Fruit fly (Drosophila melanogaster) whole organism, embryonic: ENCODE results near the gene bi.

Experiments used
- Abd-B ChIP-seq: fragments of 200-800 bp; sonication (Bioruptor generic); optimal IDR thresholded peaks from 2 replicates; lab custom pipeline; 2018; ENCODE audit warnings: missing biosample characterization, mild to moderate bottlenecking, missing genetic modification characterization, moderate library complexity
- CG10274 ChIP-seq: fragments of 200-800 bp; sonication (Bioruptor generic); optimal IDR thresholded peaks from 3 replicates; lab custom pipeline; 2017; ENCODE audit warnings: missing biosample characterization, mild to moderate bottlenecking, missing genetic modification characterization
- CG11093 ChIP-seq: fragments of 200-800 bp; sonication (Bioruptor generic); IDR thresholded peaks from 3 replicates; pipeline ENCODE4 v1.3.6; 2022; ENCODE audit warnings: missing biosample characterization, missing genetic modification characterization
- CG11504 ChIP-seq: fragments of 200-800 bp; sonication (Bioruptor generic); optimal IDR thresholded peaks from 3 replicates; lab custom pipeline; 2019; ENCODE audit warnings: missing biosample characterization, mild to moderate bottlenecking, missing genetic modification characterization, moderate library complexity
- CG14441 ChIP-seq: fragments of 200-800 bp; sonication (Bioruptor generic); IDR thresholded peaks from 2 replicates; pipeline ENCODE4 v1.3.6; 2022; ENCODE audit warnings: missing biosample characterization, missing genetic modification characterization
- CG16863 ChIP-seq: fragments of 200-800 bp; sonication (Bioruptor generic); optimal IDR thresholded peaks from 3 replicates; lab custom pipeline; 2016; ENCODE audit warnings: missing biosample characterization, missing genetic modification characterization
- CG17361 ChIP-seq: fragments of 200-800 bp; sonication (Bioruptor generic); IDR thresholded peaks from 3 replicates; pipeline ENCODE4 v1.3.6; 2022; ENCODE audit warnings: missing biosample characterization, missing genetic modification characterization
- CG18262 ChIP-seq: fragments of 200-800 bp; optimal IDR thresholded peaks from 3 replicates; lab custom pipeline; 2019; ENCODE audit warnings: missing biosample characterization, mild to moderate bottlenecking, missing genetic modification characterization, moderate library complexity
- CG18764 ChIP-seq: fragments of 200-800 bp; sonication (Bioruptor generic); optimal IDR thresholded peaks from 3 replicates; lab custom pipeline; 2016; ENCODE audit warnings: missing biosample characterization, missing genetic modification characterization
- CG42726 ChIP-seq: fragments of 200-800 bp; sonication (Bioruptor generic); IDR thresholded peaks from 2 replicates; pipeline ENCODE4 v1.3.6; 2022; ENCODE audit warnings: missing biosample characterization, missing genetic modification characterization; ENCODE audit not compliant: partially characterized antibody
- CG4404 ChIP-seq: fragments of 200-800 bp; sonication (Bioruptor generic); IDR thresholded peaks from 2 replicates; pipeline ENCODE4 v1.3.6; 2022; ENCODE audit warnings: missing biosample characterization, missing genetic modification characterization
- CG7963 ChIP-seq: fragments of 200-800 bp; sonication (Bioruptor generic); IDR thresholded peaks from 3 replicates; pipeline ENCODE4 v1.3.6; 2022; ENCODE audit warnings: missing biosample characterization, missing genetic modification characterization; ENCODE audit not compliant: partially characterized antibody
- CG8281 ChIP-seq: fragments of 200-800 bp; sonication (Bioruptor generic); optimal IDR thresholded peaks from 2 replicates; lab custom pipeline; 2018; ENCODE audit warnings: missing biosample characterization, mild to moderate bottlenecking, missing genetic modification characterization, moderate library complexity
- CG8290 ChIP-seq, 3 experiments: fragments of 200-800 bp; sonication (Bioruptor generic); optimal IDR thresholded peaks; 2 replicates each; lab custom pipeline; 2016 to 2019; ENCODE audit warnings: missing biosample characterization in 3 of 3, missing genetic modification characterization in 3 of 3, mild to moderate bottlenecking in 2 of 3, moderate library complexity in 1 of 3
- CG9876 ChIP-seq: fragments of 200-800 bp; sonication (Bioruptor generic); optimal IDR thresholded peaks from 2 replicates; lab custom pipeline; 2016; ENCODE audit warnings: missing biosample characterization, missing genetic modification characterization
- Dll ChIP-seq: fragments of 200-800 bp; sonication (Bioruptor generic); IDR thresholded peaks from 4 replicates; pipeline ENCODE4 v1.3.6; 2022; ENCODE audit warnings: missing biosample characterization, missing genetic modification characterization; ENCODE audit not compliant: partially characterized antibody
- Eip74EF ChIP-seq, 2 experiments: fragments of 200-800 bp in 1 of 2; fragments of >200 bp in 1 of 2; sonication (Bioruptor generic) in 1 of 2; optimal IDR thresholded peaks; 2 replicates each; lab custom pipeline; 2017 to 2019; ENCODE audit warnings: missing biosample characterization in 2 of 2, missing genetic modification characterization in 2 of 2, mild to moderate bottlenecking in 1 of 2, moderate library complexity in 1 of 2
- Gug ChIP-seq: fragments of 200-800 bp; sonication (Bioruptor generic); IDR thresholded peaks from 4 replicates; pipeline ENCODE4 v1.3.6; 2022; ENCODE audit warnings: missing biosample characterization, missing genetic modification characterization
- Hr39 ChIP-seq: fragments of >200 bp; optimal IDR thresholded peaks from 2 replicates; lab custom pipeline; 2017
- Lpt ChIP-seq: fragments of >200 bp; optimal IDR thresholded peaks from 2 replicates; lab custom pipeline; 2018; ENCODE audit warnings: missing biosample characterization, missing genetic modification characterization
- Oli ChIP-seq: fragments of 200-800 bp; sonication (Bioruptor generic); optimal IDR thresholded peaks from 2 replicates; lab custom pipeline; 2018; ENCODE audit warnings: missing biosample characterization, mild to moderate bottlenecking, missing genetic modification characterization, moderate library complexity
- PHDP ChIP-seq: fragments of 200-800 bp; sonication (Bioruptor generic); optimal IDR thresholded peaks from 3 replicates; lab custom pipeline; 2018; ENCODE audit warnings: missing biosample characterization, mild to moderate bottlenecking, missing genetic modification characterization, moderate library complexity
- Ptx1 ChIP-seq: fragments of 200-800 bp; sonication (Bioruptor generic); IDR thresholded peaks from 2 replicates; pipeline ENCODE4 v1.3.6; 2022; ENCODE audit warnings: missing biosample characterization, missing genetic modification characterization
- Sox102F ChIP-seq: fragments of 200-800 bp; sonication (Bioruptor generic); optimal IDR thresholded peaks from 2 replicates; lab custom pipeline; 2018; ENCODE audit warnings: missing biosample characterization, mild to moderate bottlenecking, missing genetic modification characterization, moderate library complexity
- TFAM ChIP-seq: fragments of 200-800 bp; sonication (Bioruptor generic); optimal IDR thresholded peaks from 2 replicates; lab custom pipeline; 2017; ENCODE audit warnings: missing biosample characterization, missing genetic modification characterization, inconsistent platforms
- ash1 ChIP-seq: fragments of 200-800 bp; sonication (Bioruptor generic); optimal IDR thresholded peaks from 2 replicates; lab custom pipeline; 2018; ENCODE audit warnings: missing biosample characterization, mild to moderate bottlenecking, missing genetic modification characterization
- bsh ChIP-seq, 2 experiments: fragments of 200-800 bp; sonication (Bioruptor generic); optimal IDR thresholded peaks; 2 replicates each; lab custom pipeline; 2017 to 2018; ENCODE audit warnings: mild to moderate bottlenecking in 2 of 2, missing biosample characterization in 2 of 2, missing genetic modification characterization in 2 of 2, moderate library complexity in 1 of 2
- croc ChIP-seq: fragments of 200-800 bp; sonication (Bioruptor generic); conservative IDR thresholded peaks from 3 replicates; pipeline ENCODE4 v1.3.6; 2022; ENCODE audit warnings: missing biosample characterization, missing genetic modification characterization
- crol ChIP-seq: fragments of 200-800 bp; sonication (Bioruptor generic); IDR thresholded peaks from 2 replicates; pipeline ENCODE4 v1.3.6; 2022; ENCODE audit warnings: missing biosample characterization, missing genetic modification characterization
- emc ChIP-seq: fragments of 200-800 bp; sonication (Bioruptor generic); optimal IDR thresholded peaks from 2 replicates; lab custom pipeline; 2016; ENCODE audit warnings: missing biosample characterization, missing genetic modification characterization
- ewg ChIP-seq: fragments of 200-800 bp; sonication (Bioruptor generic); optimal IDR thresholded peaks from 3 replicates; lab custom pipeline; 2017; ENCODE audit warnings: mild to moderate bottlenecking, missing biosample characterization, missing genetic modification reagents, missing genetic modification characterization
- fd96Cb ChIP-seq: fragments of 200-800 bp; sonication (Bioruptor generic); optimal IDR thresholded peaks from 2 replicates; lab custom pipeline; 2018; ENCODE audit warnings: missing biosample characterization, mild to moderate bottlenecking, missing genetic modification characterization, moderate library complexity
- gem ChIP-seq: fragments of 200-800 bp; sonication (Bioruptor generic); optimal IDR thresholded peaks from 2 replicates; lab custom pipeline; 2019; ENCODE audit warnings: missing biosample characterization, mild to moderate bottlenecking, missing genetic modification characterization, moderate library complexity
- kah ChIP-seq: fragments of 200-800 bp; sonication (Bioruptor generic); optimal IDR thresholded peaks from 2 replicates; lab custom pipeline; 2018; ENCODE audit warnings: missing biosample characterization, mild to moderate bottlenecking, missing genetic modification characterization
- lmd ChIP-seq: fragments of 200-800 bp; sonication (Bioruptor generic); IDR thresholded peaks from 2 replicates; pipeline ENCODE4 v1.3.6; 2022; ENCODE audit warnings: missing biosample characterization, missing genetic modification characterization
- nmo ChIP-seq: fragments of 200-800 bp; sonication (Bioruptor generic); optimal IDR thresholded peaks from 2 replicates; lab custom pipeline; 2018; ENCODE audit warnings: missing biosample characterization, mild to moderate bottlenecking, missing genetic modification characterization, moderate library complexity
- odd ChIP-seq: fragments of 200-800 bp; sonication (Bioruptor generic); optimal IDR thresholded peaks from 2 replicates; lab custom pipeline; 2017; ENCODE audit warnings: missing biosample characterization, mild to moderate bottlenecking, missing genetic modification characterization
- pho ChIP-seq: fragments of 200-800 bp; sonication (Bioruptor generic); optimal IDR thresholded peaks from 2 replicates; lab custom pipeline; 2016; ENCODE audit warnings: missing biosample characterization, missing genetic modification characterization
- sens ChIP-seq: fragments of 200-800 bp; sonication (Bioruptor generic); peaks from one replicate; lab custom pipeline; 2016; ENCODE audit warnings: missing biosample characterization, missing genetic modification characterization
- sisA ChIP-seq: fragments of 200-800 bp; sonication (Bioruptor generic); IDR thresholded peaks from 2 replicates; pipeline ENCODE4 v1.3.6; 2022; ENCODE audit warnings: missing biosample characterization, missing genetic modification characterization
- sna ChIP-seq: fragments of 200-800 bp; sonication (Bioruptor generic); IDR thresholded peaks from 2 replicates; pipeline ENCODE4 v1.3.6; 2022; ENCODE audit warnings: missing biosample characterization, missing genetic modification characterization; ENCODE audit not compliant: partially characterized antibody
- sqz ChIP-seq: fragments of 200-800 bp; sonication (Bioruptor generic); optimal IDR thresholded peaks from 3 replicates; lab custom pipeline; 2018; ENCODE audit warnings: missing biosample characterization, mild to moderate bottlenecking, missing genetic modification characterization
- stwl ChIP-seq: fragments of 200-800 bp; sonication (Bioruptor generic); optimal IDR thresholded peaks from 3 replicates; lab custom pipeline; 2018; ENCODE audit warnings: missing biosample characterization, mild to moderate bottlenecking, missing genetic modification characterization, moderate library complexity
- vvl ChIP-seq: fragments of 200-800 bp; sonication (Bioruptor generic); IDR thresholded peaks from 2 replicates; pipeline ENCODE4 v1.3.6; 2022; ENCODE audit warnings: missing biosample characterization, missing genetic modification characterization
- zfh1 ChIP-seq: fragments of 200-800 bp; sonication (Bioruptor generic); IDR thresholded peaks from 3 replicates; pipeline ENCODE4 v1.3.6; 2022; ENCODE audit warnings: missing biosample characterization, missing genetic modification characterization

bi gene

dm6 chrX:4480812-4481211 lies 68.2 kb downstream of the bi start (continued):
- peak; percentile 16; the same call in 1 of the 3 replicates for TF ChIP-seq croc (GFP tag; lab: Robert Waterston, UW)
- TF ChIP-seq Gug (GFP tag; lab: Robert Waterston, UW) = 0 out of 4 replicates have a peak, but pooled peaks have one; percentile 27
- no peak for TF ChIP-seq PHDP (tag; lab: Kevin White, UChicago)
- TF ChIP-seq Ptx1 (GFP tag; lab: Robert Waterston, UW) = 0 out of 2 replicates have a peak, but pooled peaks have one; percentile 41
- peak; percentile 34 for TF ChIP-seq Sox102F (GFP tag; lab: Kevin White, UChicago)
- 0 out of 3 replicates have a peak, but pooled peaks have one; percentile 25 for TF ChIP-seq zfh1 (GFP tag; lab: Robert Waterston, UW)
- peak; percentile 15 for TF ChIP-seq CG11504 (tag; lab: Kevin White, UChicago)
- peak; percentile 5 for TF ChIP-seq fd96Cb (tag; lab: Kevin White, UChicago)
- peak; percentile 30 for TF ChIP-seq gem (tag; lab: Kevin White, UChicago)
- TF ChIP-seq vvl (GFP tag; lab: Robert Waterston, UW) = 0 out of 2 replicates have a peak, but pooled peaks have one; percentile 11
- TF ChIP-seq pho = no peak
- TF ChIP-seq odd (GFP tag; lab: Kevin White, UChicago) = no peak
- TF ChIP-seq lmd (GFP tag; lab: Robert Waterston, UW) = peak; percentile 34; the same call in 1 of the 2 replicates
- TF ChIP-seq CG4404 (GFP tag; lab: Robert Waterston, UW) = peak; percentile 27; the same call in 1 of the 2 replicates
- peak in 1 of 2 experiments; percentile 9 for TF ChIP-seq bsh (GFP tag; optimal IDR thresholded peaks at IDR 0.05; lab: Kevin White, UChicago)
- TF ChIP-seq sisA (GFP tag; lab: Robert Waterston, UW) = peak; percentile 37; the same call in 1 of the 2 replicates

dm6 chrX:4493192-4493900 lies 80.7 kb downstream of the bi start:
- peak; percentile 7 for TF ChIP-seq Abd-B
- peak; percentile 92 for TF ChIP-seq crol
- peak; percentile 55 for TF ChIP-seq sens (GFP tag; lab: Kevin White, UChicago)
- no peak for TF ChIP-seq CG7963 (GFP tag; lab: Robert Waterston, UW)
- TF ChIP-seq nmo (GFP tag; lab: Kevin White, UChicago) = peak; percentile 26
- TF ChIP-seq CG9876 (GFP tag; lab: Kevin White, UChicago) = no peak
- TF ChIP-seq CG17361 (GFP tag; lab: Robert Waterston, UW) = 0 out of 3 replicates have a peak, but pooled peaks have one; percentile 22
- TF ChIP-seq ewg (GFP tag; lab: Kevin White, UChicago) = no peak
- TF ChIP-seq sna (GFP tag; lab: Robert Waterston, UW) = 0 out of 2 replicates have a peak, but pooled peaks have one; percentile 11
- TF ChIP-seq CG18764 (GFP tag; lab: Kevin White, UChicago) = no peak
- TF ChIP-seq kah (GFP tag; lab: Kevin White, UChicago) = no peak
- peak; percentile 14 for TF ChIP-seq gem (tag; lab: Kevin White, UChicago)
- TF ChIP-seq CG11504 (tag; lab: Kevin White, UChicago) = peak; percentile 12
- TF ChIP-seq Dll (GFP tag; lab: Robert Waterston, UW) = 0 out of 4 replicates have a peak, but pooled peaks have one; percentile 20
- peak; percentile 97 for TF ChIP-seq stwl (tag; lab: Kevin White, UChicago)
- TF ChIP-seq Oli (tag; lab: Kevin White, UChicago) = peak; percentile 10
- TF ChIP-seq CG18262 (tag; lab: Kevin White, UChicago) = peak; percentile 21

dm6 chrX:4498234-4498633 lies 85.6 kb downstream of the bi start:
- no peak for TF ChIP-seq TFAM (GFP tag; lab: Kevin White, UChicago)
- TF ChIP-seq Lpt (GFP tag; lab: Kevin White, UChicago) = no peak
- TF ChIP-seq ash1 (GFP tag; lab: Kevin White, UChicago) = no peak
- no peak for TF ChIP-seq CG14441 (GFP tag; lab: Robert Waterston, UW)
- TF ChIP-seq sqz = peak; percentile 1
- no peak for TF ChIP-seq CG10274 (GFP tag; lab: Kevin White, UChicago)
- no peak for TF ChIP-seq CG8290 (GFP tag; optimal IDR thresholded peaks at IDR 0.05; lab: Kevin White, UChicago)
- TF ChIP-seq CG8290 (tag; optimal IDR thresholded peaks at IDR 0.05; lab: Kevin White, UChicago) = peak in 1 of 2 experiments; percentile 17
- no peak for TF ChIP-seq emc (GFP tag; lab: Kevin White, UChicago)
- 0 out of 3 replicates have a peak, but pooled peaks have one; percentile 22 for TF ChIP-seq CG11093
- no peak for TF ChIP-seq Eip74EF (GFP tag; optimal IDR thresholded peaks at IDR 0.05; lab: Kevin White, UChicago)
- no peak for TF ChIP-seq Hr39
- TF ChIP-seq CG8281 (tag; lab: Kevin White, UChicago) = no peak
- TF ChIP-seq CG16863 = peak; percentile 31
- TF ChIP-seq CG42726 (GFP tag; lab: Robert Waterston, UW) = no peak
- TF ChIP-seq CG18262 (tag; lab: Kevin White, UChicago) = peak; percentile 31
- TF ChIP-seq CG4404 (GFP tag; lab: Robert Waterston, UW) = no peak
